Fruit fly (Drosophila melanogaster): ENCODE measurements around the gene mas.

The mas gene

dm6 chr3L:4177981-4178562, 10.8 kb upstream of the mas start, which contains the start of gene Teh4:
Gene Teh4 (minus strand): TSS chr3L:4178270.
- TF ChIP-seq CG12768 (GFP tag; optimal IDR thresholded peaks at IDR 0.05) (no peak), CG5204 (GFP tag; optimal IDR thresholded peaks at IDR 0.05) (peak; percentile 27), toe (GFP tag; optimal IDR thresholded peaks at IDR 0.05) (peak; percentile 8), CG7045 (GFP tag; optimal IDR thresholded peaks at IDR 0.05) (peak; percentile 0)

- TF ChIP-seq ovo (GFP tag; optimal IDR thresholded peaks at IDR 0.05) (no peak), CG33017 (tag; optimal IDR thresholded peaks at IDR 0.05) (no peak), CG11617 (GFP tag; optimal IDR thresholded peaks at IDR 0.05) (no peak), tj (GFP tag; optimal IDR thresholded peaks at IDR 0.05) (no peak)
These were observed 6.3 kb upstream of the mas start, which contains the start of gene CG18675 for dm6 chr3L:4173584-4173983. Gene CG18675 (plus strand): TSS chr3L:4173884.

dm6 chr3L:4169957-4170651, 2.8 kb upstream of the mas start, which contains the start of gene Ero1L:
Gene Ero1L (plus strand): TSS chr3L:4170404.
- peak; percentile 11 for TF ChIP-seq CG7101 (tag; optimal IDR thresholded peaks at IDR 0.05)
- no peak for TF ChIP-seq CG1620 (GFP tag; optimal IDR thresholded peaks at IDR 0.05)
- TF ChIP-seq CG14711 (tag; optimal IDR thresholded peaks at IDR 0.05): peak; percentile 99
- peak; percentile 41 for TF ChIP-seq CG7045 (GFP tag; optimal IDR thresholded peaks at IDR 0.05)
- TF ChIP-seq Mnt (GFP tag; optimal IDR thresholded peaks at IDR 0.05): peak; percentile 60
- TF ChIP-seq CG33017 (tag; optimal IDR thresholded peaks at IDR 0.05): peak; percentile 19
- no peak for TF ChIP-seq ovo (GFP tag; optimal IDR thresholded peaks at IDR 0.05)
- no peak for TF ChIP-seq CG11617 (GFP tag; optimal IDR thresholded peaks at IDR 0.05)
- TF ChIP-seq CG5204 (GFP tag; optimal IDR thresholded peaks at IDR 0.05): peak; percentile 17
- no peak for TF ChIP-seq Clk (GFP tag; optimal IDR thresholded peaks at IDR 0.05)
- no peak for TF ChIP-seq Crg-1 (GFP tag; optimal IDR thresholded peaks at IDR 0.05)
- peak; percentile 93 for TF ChIP-seq kay (GFP tag; ENCODE audit: borderline replicate concordance)
- peak; percentile 52 for TF ChIP-seq bab1 (GFP tag; optimal IDR thresholded peaks at IDR 0.05)
- no peak for TF ChIP-seq cnc (optimal IDR thresholded peaks at IDR 0.05)
- peak; percentile 38 for TF ChIP-seq cic (GFP tag; optimal IDR thresholded peaks at IDR 0.05)
- TF ChIP-seq Hr96 (GFP tag; optimal IDR thresholded peaks at IDR 0.05): peak; percentile 16
- peak; percentile 48 for TF ChIP-seq toe (GFP tag; optimal IDR thresholded peaks at IDR 0.05)
- peak; percentile 8 for TF ChIP-seq pad (GFP tag; optimal IDR thresholded peaks at IDR 0.05)
- no peak for TF ChIP-seq tj (GFP tag; optimal IDR thresholded peaks at IDR 0.05)
- no peak for TF ChIP-seq CG12768 (GFP tag; optimal IDR thresholded peaks at IDR 0.05)

- TF ChIP-seq kay (GFP tag; ENCODE audit: borderline replicate concordance): no peak
- TF ChIP-seq pad (GFP tag; optimal IDR thresholded peaks at IDR 0.05): no peak
- TF ChIP-seq Hr96 (GFP tag; optimal IDR thresholded peaks at IDR 0.05): no peak
- TF ChIP-seq Mnt (GFP tag; optimal IDR thresholded peaks at IDR 0.05): no peak
- TF ChIP-seq CG1620 (GFP tag; optimal IDR thresholded peaks at IDR 0.05): no peak
- TF ChIP-seq CG33017 (tag; optimal IDR thresholded peaks at IDR 0.05): no peak
- TF ChIP-seq CG14711 (tag; optimal IDR thresholded peaks at IDR 0.05): no peak
- no peak for TF ChIP-seq cnc (optimal IDR thresholded peaks at IDR 0.05)
- TF ChIP-seq Clk (GFP tag; optimal IDR thresholded peaks at IDR 0.05): no peak
- no peak for TF ChIP-seq Crg-1 (GFP tag; optimal IDR thresholded peaks at IDR 0.05)
- no peak for TF ChIP-seq tj (GFP tag; optimal IDR thresholded peaks at IDR 0.05)
- TF ChIP-seq bab1 (GFP tag; optimal IDR thresholded peaks at IDR 0.05): no peak
- TF ChIP-seq CG7101 (tag; optimal IDR thresholded peaks at IDR 0.05): no peak
- TF ChIP-seq CG7045 (GFP tag; optimal IDR thresholded peaks at IDR 0.05): no peak
- no peak for TF ChIP-seq CG12768 (GFP tag; optimal IDR thresholded peaks at IDR 0.05)
- TF ChIP-seq CG11617 (GFP tag; optimal IDR thresholded peaks at IDR 0.05): no peak
- TF ChIP-seq cic (GFP tag; optimal IDR thresholded peaks at IDR 0.05): no peak
- TF ChIP-seq CG5204 (GFP tag; optimal IDR thresholded peaks at IDR 0.05): no peak
- no peak for TF ChIP-seq ovo (GFP tag; optimal IDR thresholded peaks at IDR 0.05)
- TF ChIP-seq toe (GFP tag; optimal IDR thresholded peaks at IDR 0.05): no peak
These were observed 6.3 kb downstream of the mas start, which contains the start of gene nab for dm6 chr3L:4160926-4161325. Gene nab (minus strand): TSS chr3L:4160932.

- TF ChIP-seq Hr96 (GFP tag; optimal IDR thresholded peaks at IDR 0.05): no peak
- TF ChIP-seq CG14711 (tag; optimal IDR thresholded peaks at IDR 0.05): no peak
- no peak for TF ChIP-seq pad (GFP tag; optimal IDR thresholded peaks at IDR 0.05)
- no peak for TF ChIP-seq CG11617 (GFP tag; optimal IDR thresholded peaks at IDR 0.05)
- no peak for TF ChIP-seq toe (GFP tag; optimal IDR thresholded peaks at IDR 0.05)
- no peak for TF ChIP-seq bab1 (GFP tag; optimal IDR thresholded peaks at IDR 0.05)
- TF ChIP-seq cic (GFP tag; optimal IDR thresholded peaks at IDR 0.05): no peak
These were observed 8.0 kb downstream of the mas start for dm6 chr3L:4159264-4159663.

- TF ChIP-seq tj (GFP tag; optimal IDR thresholded peaks at IDR 0.05): no peak
- no peak for TF ChIP-seq toe (GFP tag; optimal IDR thresholded peaks at IDR 0.05)
- no peak for TF ChIP-seq cnc (optimal IDR thresholded peaks at IDR 0.05)
- no peak for TF ChIP-seq CG1620 (GFP tag; optimal IDR thresholded peaks at IDR 0.05)
These were observed 8.9 kb downstream of the mas start for dm6 chr3L:4158361-4158760.

dm6 chr3L:4157852-4158251, 9.4 kb downstream of the mas start:
- TF ChIP-seq Mnt (GFP tag; optimal IDR thresholded peaks at IDR 0.05): no peak
- no peak for TF ChIP-seq Crg-1 (GFP tag; optimal IDR thresholded peaks at IDR 0.05)
- no peak for TF ChIP-seq pad (GFP tag; optimal IDR thresholded peaks at IDR 0.05)
- TF ChIP-seq CG7101 (tag; optimal IDR thresholded peaks at IDR 0.05): no peak
- TF ChIP-seq Hr96 (GFP tag; optimal IDR thresholded peaks at IDR 0.05): no peak
- no peak for TF ChIP-seq CG33017 (tag; optimal IDR thresholded peaks at IDR 0.05)
- TF ChIP-seq cnc (optimal IDR thresholded peaks at IDR 0.05): no peak
- TF ChIP-seq CG7045 (GFP tag; optimal IDR thresholded peaks at IDR 0.05): no peak
- no peak for TF ChIP-seq ovo (GFP tag; optimal IDR thresholded peaks at IDR 0.05)
- TF ChIP-seq cic (GFP tag; optimal IDR thresholded peaks at IDR 0.05): no peak
- TF ChIP-seq toe (GFP tag; optimal IDR thresholded peaks at IDR 0.05): no peak
- TF ChIP-seq tj (GFP tag; optimal IDR thresholded peaks at IDR 0.05): no peak
- no peak for TF ChIP-seq kay (GFP tag; ENCODE audit: borderline replicate concordance)
- TF ChIP-seq CG12768 (GFP tag; optimal IDR thresholded peaks at IDR 0.05): no peak
- TF ChIP-seq bab1 (GFP tag; optimal IDR thresholded peaks at IDR 0.05): no peak
- TF ChIP-seq CG1620 (GFP tag; optimal IDR thresholded peaks at IDR 0.05): no peak
- no peak for TF ChIP-seq CG5204 (GFP tag; optimal IDR thresholded peaks at IDR 0.05)
- no peak for TF ChIP-seq Clk (GFP tag; optimal IDR thresholded peaks at IDR 0.05)
- TF ChIP-seq CG11617 (GFP tag; optimal IDR thresholded peaks at IDR 0.05): no peak
- TF ChIP-seq CG14711 (tag; optimal IDR thresholded peaks at IDR 0.05): no peak
